Fruit fly (Drosophila melanogaster): Measurements from ENCODE around the gene CG7789.

- TF ChIP-seq pan (optimal IDR thresholded peaks at IDR 0.05) (peak; percentile 93), usp (GFP tag; optimal IDR thresholded peaks at IDR 0.05) (no peak), psq (optimal IDR thresholded peaks at IDR 0.05) (no peak)
These were observed 24.6 kb upstream of the CG7789 start for dm6 chr3R:29778139-29778984.
